Worm (Caenorhabditis elegans) whole organism, L4 larva: ENCODE results near the gene fbxa-158.

ENCODE experiments used
- F26F4.8 ChIP-seq: fragments of 200-800 bp; sonication (Bioruptor generic); conservative IDR thresholded peaks from 2 replicates; pipeline ENCODE4 v1.3.6; 2022; ENCODE audit warnings: missing genetic modification characterization, missing compliant biosample characterization
- R02D3.7 ChIP-seq: fragments of 150-350 bp; sonication (generic microtip); optimal IDR thresholded peaks from 3 replicates; lab custom pipeline; 2014; ENCODE audit warnings: missing biosample characterization, missing genetic modification characterization
- T26A8.4 ChIP-seq: fragments of 200-800 bp; sonication (Bioruptor generic); IDR thresholded peaks from 2 replicates; pipeline ENCODE4 v1.3.6; 2022; ENCODE audit warnings: missing genetic modification characterization, missing compliant biosample characterization
- Y105C5A.15 ChIP-seq: fragments of 200-800 bp; sonication (Bioruptor generic); IDR thresholded peaks from 2 replicates; pipeline ENCODE4 v1.3.6; 2022; ENCODE audit warnings: missing genetic modification characterization, missing compliant biosample characterization
- Y48G9A.11 ChIP-seq: fragments of 200-800 bp; sonication (Bioruptor generic); IDR thresholded peaks from 2 replicates; pipeline ENCODE4 v1.3.6; 2022; ENCODE audit warnings: missing genetic modification reagents, missing genetic modification characterization, missing compliant biosample characterization
- Y75B8A.6 ChIP-seq: fragments of 200-800 bp; sonication (Bioruptor generic); IDR thresholded peaks from 2 replicates; pipeline ENCODE4 v1.3.6; 2022; ENCODE audit warnings: missing genetic modification reagents, missing genetic modification characterization, missing compliant biosample characterization
- ZK337.2 ChIP-seq: fragments of 200-800 bp; sonication (Bioruptor generic); IDR thresholded peaks from 2 replicates; pipeline ENCODE4 v1.3.6; 2022; ENCODE audit warnings: missing genetic modification reagents, missing genetic modification characterization, missing compliant biosample characterization
- ZK546.5 ChIP-seq, 2 experiments: sonication (generic microtip); optimal IDR thresholded peaks; 2 replicates each; lab custom pipeline; 2017; ENCODE audit warnings: missing biosample characterization in 2 of 2, missing genetic modification characterization in 2 of 2
- aha-1 ChIP-seq: fragments of 150-350 bp; peaks from one replicate; lab custom pipeline; 2014; ENCODE audit warnings: missing biosample characterization, missing genetic modification characterization
- ces-1 ChIP-seq: fragments of 150-350 bp; sonication (generic microtip); optimal IDR thresholded peaks from 4 replicates; lab custom pipeline; 2014; ENCODE audit warnings: missing biosample characterization, missing genetic modification reagents, missing genetic modification characterization
- daf-8 ChIP-seq: fragments of 200-800 bp; sonication (Bioruptor generic); IDR thresholded peaks from 2 replicates; pipeline ENCODE4 v1.3.6; 2022; ENCODE audit warnings: missing genetic modification characterization, missing compliant biosample characterization
- dve-1 ChIP-seq: sonication (generic microtip); optimal IDR thresholded peaks from 2 replicates; lab custom pipeline; 2017; ENCODE audit warnings: antibody characterized with exemption, mild to moderate bottlenecking, missing genetic modification characterization, missing compliant biosample characterization; ENCODE audit not compliant: insufficient read depth
- hmg-1.1 ChIP-seq: fragments of 200-800 bp; sonication (Bioruptor generic); IDR thresholded peaks from 2 replicates; pipeline ENCODE4 v1.3.6; 2022; ENCODE audit warnings: missing genetic modification reagents, missing genetic modification characterization, missing compliant biosample characterization
- lin-13 ChIP-seq: fragments of 150-350 bp; optimal IDR thresholded peaks from 2 replicates; lab custom pipeline; 2014; ENCODE audit warnings: missing biosample characterization, missing genetic modification reagents, missing genetic modification characterization
- lin-29 ChIP-seq: fragments of 200-800 bp; sonication (Bioruptor generic); IDR thresholded peaks from 2 replicates; pipeline ENCODE4 v1.3.6; 2022; ENCODE audit warnings: missing genetic modification reagents, missing genetic modification characterization, missing compliant biosample characterization
- lin-39 ChIP-seq: fragments of 150-350 bp; optimal IDR thresholded peaks from 2 replicates; lab custom pipeline; 2014; ENCODE audit warnings: missing biosample characterization, missing genetic modification reagents, missing genetic modification characterization
- mdt-29 ChIP-seq: fragments of 200-800 bp; sonication (Bioruptor generic); IDR thresholded peaks from 2 replicates; pipeline ENCODE4 v1.3.6; 2022; ENCODE audit warnings: missing genetic modification reagents, missing genetic modification characterization, missing compliant biosample characterization
- mes-2 ChIP-seq: sonication (generic microtip); optimal IDR thresholded peaks from 2 replicates; lab custom pipeline; 2016; ENCODE audit warnings: missing genotype, mild to moderate bottlenecking, missing genetic modification characterization, missing compliant biosample characterization; ENCODE audit not compliant: poor library complexity, severe bottlenecking
- mxl-3 ChIP-seq: fragments of 200-800 bp; sonication (Bioruptor generic); optimal IDR thresholded peaks from 2 replicates; lab custom pipeline; 2018; ENCODE audit warnings: mild to moderate bottlenecking, missing genetic modification characterization, missing compliant biosample characterization
- nhr-10 ChIP-seq: fragments of 150-350 bp; optimal IDR thresholded peaks from 2 replicates; lab custom pipeline; 2014; ENCODE audit warnings: missing biosample characterization, missing genetic modification characterization
- nhr-41 ChIP-seq: fragments of 200-800 bp; sonication (Bioruptor generic); IDR thresholded peaks from 2 replicates; pipeline ENCODE4 v1.3.6; 2022; ENCODE audit warnings: missing genetic modification reagents, missing genetic modification characterization, missing compliant biosample characterization
- nhr-6 ChIP-seq: fragments of 150-350 bp; optimal IDR thresholded peaks from 2 replicates; lab custom pipeline; 2014; ENCODE audit warnings: missing biosample characterization, missing genetic modification characterization
- nhr-77 ChIP-seq: fragments of 150-350 bp; optimal IDR thresholded peaks from 2 replicates; lab custom pipeline; 2014; ENCODE audit warnings: missing biosample characterization, missing genetic modification characterization
- pha-4 ChIP-seq, 2 experiments: fragments of 150-350 bp in 1 of 2; fragments of 200-800 bp in 1 of 2; sonication (Bioruptor generic) in 1 of 2; IDR thresholded peaks in 1 of 2; optimal IDR thresholded peaks in 1 of 2; 2 replicates each; pipeline versions ENCODE4 v1.3.6 to Lab custom; 2014 to 2022; ENCODE audit warnings: missing genetic modification characterization in 2 of 2, missing genetic modification reagents in 2 of 2, missing biosample characterization in 1 of 2, missing compliant biosample characterization in 1 of 2
- php-3 ChIP-seq: fragments of 200-800 bp; sonication (Bioruptor generic); IDR thresholded peaks from 2 replicates; pipeline ENCODE4 v1.3.6; 2022; ENCODE audit warnings: missing genetic modification reagents, missing genetic modification characterization, missing compliant biosample characterization
- rbr-2 ChIP-seq: sonication (generic microtip); optimal IDR thresholded peaks from 2 replicates; lab custom pipeline; 2016; ENCODE audit warnings: missing genotype, missing genetic modification characterization, missing compliant biosample characterization
- sdz-12 ChIP-seq: fragments of 200-800 bp; sonication (Bioruptor generic); optimal IDR thresholded peaks from 2 replicates; lab custom pipeline; 2018; ENCODE audit warnings: mild to moderate bottlenecking, missing genetic modification characterization, missing compliant biosample characterization
- skn-1 ChIP-seq: fragments of 150-350 bp; optimal IDR thresholded peaks from 2 replicates; lab custom pipeline; 2014; ENCODE audit warnings: missing biosample characterization, missing genetic modification characterization
- snpc-4 ChIP-seq: fragments of 150-350 bp; optimal IDR thresholded peaks from 2 replicates; lab custom pipeline; 2014; ENCODE audit warnings: missing biosample characterization, missing genetic modification characterization
- tra-1 ChIP-seq: fragments of 200-800 bp; sonication (Bioruptor generic); IDR thresholded peaks from 2 replicates; pipeline ENCODE4 v1.3.6; 2022; ENCODE audit warnings: missing genetic modification reagents, missing genetic modification characterization, missing compliant biosample characterization
- zfp-2 ChIP-seq: sonication (generic microtip); optimal IDR thresholded peaks from 2 replicates; lab custom pipeline; 2016; ENCODE audit warnings: mild to moderate bottlenecking, missing genetic modification characterization, missing compliant biosample characterization

The fbxa-158 gene

DNA sequence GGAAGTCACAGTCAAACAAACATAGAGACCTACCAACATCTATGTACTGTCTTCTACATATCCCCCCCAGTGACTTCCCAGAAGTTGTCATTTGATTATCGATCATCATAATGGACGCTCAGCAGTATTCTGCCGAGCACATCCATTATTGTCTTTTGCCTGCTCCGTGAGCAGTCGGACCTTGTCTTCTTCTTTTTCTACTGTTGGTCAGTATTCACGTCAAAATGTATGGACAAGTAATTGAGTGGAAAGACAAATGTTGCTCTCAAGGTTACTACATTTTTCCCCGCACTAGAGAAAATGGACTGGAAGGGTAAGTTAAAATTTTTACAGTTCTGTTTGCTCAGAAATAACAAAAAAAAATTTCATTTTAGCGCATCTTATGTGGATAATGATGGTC is 33.8 kb upstream of the fbxa-158 start, which contains the start of gene btb-12:
Gene btb-12 (plus strand): TSS at position 301 of the 400 bp plus-strand sequence.
- TF ChIP-seq php-3 (GFP tag; lab: Robert Waterston, UW) (no peak), Y48G9A.11 (GFP tag; lab: Robert Waterston, UW) (no peak), nhr-77 (tag; lab: Kevin White, UChicago) (no peak), nhr-10 (tag; lab: Kevin White, UChicago) (no peak), skn-1 (tag; lab: Kevin White, UChicago) (no peak), F26F4.8 (GFP tag; lab: Robert Waterston, UW) (no peak)
- TF ChIP-seq, all 104 proteins: peak for 0

DNA sequence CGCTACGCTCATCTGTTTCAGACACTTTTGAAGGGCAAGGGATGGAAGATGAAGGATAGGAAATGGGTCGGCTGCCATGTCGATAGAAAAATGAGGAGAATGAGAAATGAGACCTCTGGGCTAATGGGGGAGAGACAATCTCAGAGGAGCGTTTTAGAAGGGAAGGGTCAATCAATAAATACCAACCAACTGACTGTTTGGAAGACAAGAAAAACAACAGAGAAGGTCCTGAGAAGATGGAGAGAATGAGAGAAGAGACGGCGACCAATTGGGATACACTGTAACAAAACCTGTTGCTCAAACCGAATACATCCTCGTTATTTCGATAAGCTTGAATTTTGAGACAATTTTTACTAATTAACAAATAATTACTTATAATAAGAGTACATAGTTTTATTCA is 32.3 kb upstream of the fbxa-158 start, which contains the start of gene fbxb-15:
Gene fbxb-15 (minus strand): TSS at position 101 of the 400 bp plus-strand sequence.
- TF ChIP-seq Y48G9A.11 (GFP tag; lab: Robert Waterston, UW) (no peak), daf-8 (GFP tag; lab: Robert Waterston, UW) (no peak), R02D3.7 (no peak), mxl-3 (GFP tag; lab: Kevin White, UChicago) (no peak), ZK337.2 (GFP tag; lab: Robert Waterston, UW) (no peak)
- TF ChIP-seq, all 104 proteins: peak for 0

DNA sequence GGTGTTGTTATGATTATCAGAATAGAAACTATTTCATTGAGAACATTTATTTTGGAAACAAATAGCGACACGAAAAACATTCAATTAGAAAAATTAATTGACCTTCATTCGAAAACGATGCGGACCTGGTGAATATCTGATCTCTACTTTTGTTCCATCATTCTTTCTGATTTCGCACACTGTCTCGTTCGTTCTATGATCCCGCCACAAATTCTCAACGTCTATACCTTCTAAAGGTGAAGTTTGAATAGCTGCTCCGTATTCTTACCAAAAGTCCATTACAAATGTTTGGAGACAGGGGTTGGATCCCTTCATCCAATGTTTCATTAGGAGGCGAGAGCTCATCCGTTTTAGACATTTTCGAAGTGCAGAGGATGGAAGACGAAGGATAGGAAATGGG is 30.7 kb upstream of the fbxa-158 start, which contains the start of gene fbxb-16:
Gene fbxb-16 (minus strand): TSS at position 101 of the 400 bp plus-strand sequence.
- TF ChIP-seq lin-29: no peak
- no peak for TF ChIP-seq lin-39 (tag; lab: Kevin White, UChicago)
- TF ChIP-seq rbr-2 (tag; lab: Kevin White, UChicago): no peak
- no peak for TF ChIP-seq dve-1 (tag; lab: Kevin White, UChicago)
- no peak for TF ChIP-seq nhr-41
- TF ChIP-seq T26A8.4 (GFP tag; lab: Robert Waterston, UW): no peak

DNA sequence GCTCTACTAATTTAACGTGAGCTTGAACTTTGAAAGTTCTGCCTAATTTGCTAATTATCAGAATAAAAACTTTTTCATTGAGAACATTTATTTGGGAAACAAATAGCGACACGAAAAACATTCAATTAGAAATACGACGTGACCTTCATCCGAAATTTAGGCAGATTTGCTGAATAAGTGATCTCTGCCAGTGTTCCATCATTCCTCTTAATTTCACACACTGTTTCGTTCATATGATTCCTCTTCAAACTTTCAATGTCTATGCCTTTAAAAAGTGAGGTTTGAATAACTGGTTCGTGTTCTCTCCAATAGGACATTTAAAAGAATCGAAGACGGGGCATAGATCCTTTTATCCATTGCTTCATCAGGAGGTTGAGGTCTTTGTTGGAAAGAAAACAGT is 29.4 kb upstream of the fbxa-158 start, which contains the start of gene fbxb-20:
Gene fbxb-20 (minus strand): TSS at position 101 of the 400 bp plus-strand sequence.
- no peak for TF ChIP-seq snpc-4
- no peak for TF ChIP-seq lin-39 (tag; lab: Kevin White, UChicago)
- no peak for TF ChIP-seq sdz-12
- no peak for TF ChIP-seq Y75B8A.6 (GFP tag; lab: Robert Waterston, UW)
- TF ChIP-seq pha-4 (GFP tag; IDR thresholded peaks at IDR 0.05; lab: Robert Waterston, UW): no peak
- no peak for TF ChIP-seq pha-4 (tag; optimal IDR thresholded peaks at IDR 0.05; lab: Kevin White, UChicago)
- TF ChIP-seq tra-1 (GFP tag; lab: Robert Waterston, UW): no peak
- no peak for TF ChIP-seq lin-13 (GFP tag; lab: Kevin White, UChicago)
- no peak for TF ChIP-seq zfp-2
- TF ChIP-seq mdt-29: no peak
- no peak for TF ChIP-seq ces-1 (GFP tag; lab: Kevin White, UChicago)
- no peak for TF ChIP-seq aha-1 (tag; lab: Kevin White, UChicago)
- no peak for TF ChIP-seq F26F4.8 (GFP tag; lab: Robert Waterston, UW)
- no peak for TF ChIP-seq ZK546.5 (tag; optimal IDR thresholded peaks at IDR 0.05; lab: Kevin White, UChicago)
- no peak for TF ChIP-seq nhr-6 (tag; lab: Kevin White, UChicago)
- no peak for TF ChIP-seq hmg-1.1 (GFP tag; lab: Robert Waterston, UW)

DNA sequence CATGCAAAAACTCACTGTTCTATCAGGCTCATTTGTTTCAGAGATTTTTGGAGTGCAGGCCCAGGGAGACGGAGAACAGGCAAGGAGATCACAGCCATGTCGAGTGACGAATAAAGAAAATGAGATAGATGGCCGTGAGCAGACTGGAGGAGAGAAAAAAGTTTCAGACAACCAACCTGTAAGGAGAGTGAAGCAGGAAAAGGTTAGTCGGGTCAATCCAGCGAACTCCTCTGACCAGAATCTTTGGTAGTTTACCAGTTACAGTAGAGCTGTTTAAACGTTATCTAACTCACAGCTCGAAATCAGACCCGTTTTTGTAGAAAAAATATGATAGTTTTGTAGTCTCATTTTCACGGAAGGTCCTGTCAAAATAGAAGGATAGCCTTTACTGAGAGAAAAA is 27.7 kb upstream of the fbxa-158 start, which contains the start of gene fbxb-21:
Gene fbxb-21 (minus strand): TSS at position 101 of the 400 bp plus-strand sequence.
- TF ChIP-seq Y105C5A.15 (no peak), F26F4.8 (GFP tag; lab: Robert Waterston, UW) (no peak), php-3 (GFP tag; lab: Robert Waterston, UW) (no peak), ces-1 (GFP tag; lab: Kevin White, UChicago) (no peak), mes-2 (tag; lab: Kevin White, UChicago) (no peak)
